Fruit fly (Drosophila melanogaster): Measurements from ENCODE around the gene CG7376.

The CG7376 gene

DNA sequence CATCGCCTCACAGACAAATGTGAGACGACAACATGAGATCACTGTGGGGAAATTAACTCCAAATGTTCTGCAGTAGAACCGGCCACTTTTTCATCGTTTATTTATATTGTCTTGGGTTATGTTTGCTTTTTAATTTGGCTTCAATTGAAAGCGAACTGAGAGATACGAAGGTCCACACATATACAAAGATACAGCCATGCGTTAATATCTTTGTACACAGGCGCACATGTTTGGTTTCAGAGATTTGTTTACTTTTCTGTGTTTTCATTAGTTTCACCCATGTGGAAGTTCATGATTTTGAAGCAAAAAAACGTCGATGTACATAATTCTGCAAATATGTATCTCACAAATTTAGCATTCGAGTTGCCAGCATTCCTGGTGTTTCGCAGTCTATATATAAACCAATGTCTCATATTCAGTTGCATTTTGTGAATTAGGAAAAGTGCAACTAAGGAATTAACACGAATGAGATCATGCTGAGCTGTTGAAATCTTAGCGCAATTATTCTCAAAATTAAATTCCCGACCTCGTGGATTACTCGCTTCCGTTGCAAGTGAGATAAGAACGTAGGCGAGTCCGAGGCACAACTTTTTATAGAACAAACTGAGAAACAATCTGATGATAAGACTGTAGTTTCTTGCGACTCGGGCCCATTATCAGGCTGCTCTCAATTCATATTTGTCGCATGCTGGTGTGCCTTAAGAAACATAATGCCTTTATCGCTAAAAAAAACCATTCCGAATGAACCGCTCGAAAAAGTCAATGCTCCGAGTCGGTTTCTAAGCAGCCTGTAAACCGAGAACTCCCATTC, 42.1 kb downstream of the CG7376 start:
- TF ChIP-seq CG16779 (tag; optimal IDR thresholded peaks at IDR 0.05) (no peak), CG6808 (GFP tag; optimal IDR thresholded peaks at IDR 0.05) (no peak), fkh (GFP tag; optimal IDR thresholded peaks at IDR 0.05) (peak; percentile 97), esn (GFP tag; optimal IDR thresholded peaks at IDR 0.05) (no peak), Sox14 (GFP tag; optimal IDR thresholded peaks at IDR 0.05) (no peak)

DNA sequence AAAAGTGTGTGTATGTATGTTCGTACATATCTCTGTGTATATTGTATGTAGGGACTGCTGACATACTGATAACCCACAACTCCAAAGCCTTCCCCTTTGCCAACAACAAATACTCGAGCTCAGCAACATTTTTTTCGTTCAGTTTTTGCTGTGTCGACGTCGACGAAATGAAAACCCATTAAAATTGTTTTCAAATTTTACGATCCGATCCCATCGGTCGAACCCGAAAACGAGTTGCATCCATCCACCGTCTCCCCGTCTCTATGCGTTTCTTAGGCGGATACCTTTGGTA, 42.7 kb downstream of the CG7376 start:
- no peak for TF ChIP-seq CG6808 (GFP tag; optimal IDR thresholded peaks at IDR 0.05)
- TF ChIP-seq svp (GFP tag), result peak; percentile 70

DNA sequence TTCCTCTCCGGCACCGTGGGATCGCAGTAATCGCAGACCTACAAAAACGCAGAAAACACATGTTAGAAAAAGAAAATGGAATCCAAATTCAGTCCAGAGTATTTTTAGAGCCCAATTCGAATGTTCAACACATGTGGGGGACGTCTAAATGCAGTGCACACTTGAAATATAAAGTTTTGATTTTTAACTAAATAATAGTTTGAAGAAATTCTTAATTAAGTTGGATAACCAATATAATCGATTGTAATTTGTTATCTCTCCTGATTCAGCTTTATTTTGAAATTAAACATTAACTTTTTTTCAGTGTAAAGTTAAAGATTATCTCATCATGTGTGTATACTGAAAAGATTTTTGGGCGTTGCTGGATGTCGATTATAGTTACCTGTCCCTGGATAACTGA, 43.2 kb downstream of the CG7376 start:
- TF ChIP-seq pdm3 (GFP tag; optimal IDR thresholded peaks at IDR 0.05) (no peak), acj6 (GFP tag; optimal IDR thresholded peaks at IDR 0.05) (peak; percentile 42), esn (GFP tag; optimal IDR thresholded peaks at IDR 0.05) (peak; percentile 69), vri (GFP tag; optimal IDR thresholded peaks at IDR 0.05) (peak; percentile 29), CG6163 (GFP tag; IDR thresholded peaks at IDR 0.05) (0 out of 3 replicates have a peak, but pooled peaks have one; percentile 35), svp (GFP tag) (peak; percentile 65), CG32006 (GFP tag; optimal IDR thresholded peaks at IDR 0.05) (peak; percentile 50), CG31627 (GFP tag; optimal IDR thresholded peaks at IDR 0.05) (peak; percentile 35), Met (GFP tag; optimal IDR thresholded peaks at IDR 0.05) (peak; percentile 67), salr (GFP tag; optimal IDR thresholded peaks at IDR 0.05) (no peak), eg (GFP tag; IDR thresholded peaks at IDR 0.05) (peak; percentile 52; the same call in 2 of the 3 replicates), CG8119 (GFP tag; IDR thresholded peaks at IDR 0.05) (peak; percentile 47; the same call in 2 of the 3 replicates), Eip93F (GFP tag; optimal IDR thresholded peaks at IDR 0.05) (no peak), dac (GFP tag; optimal IDR thresholded peaks at IDR 0.05) (no peak), CG11762 (GFP tag; optimal IDR thresholded peaks at IDR 0.05; ENCODE audit: insufficient read depth) (no peak), CG6792 (GFP tag; optimal IDR thresholded peaks at IDR 0.05) (peak; percentile 37), net (GFP tag; optimal IDR thresholded peaks at IDR 0.05) (no peak), ss (GFP tag; optimal IDR thresholded peaks at IDR 0.05) (no peak), Sox102F (GFP tag; optimal IDR thresholded peaks at IDR 0.05) (peak; percentile 53), Blimp-1 (GFP tag; optimal IDR thresholded peaks at IDR 0.05) (no peak), topi (GFP tag; optimal IDR thresholded peaks at IDR 0.05) (no peak), CG15336 (GFP tag; IDR thresholded peaks at IDR 0.05) (peak; percentile 29; the same call in 1 of the 2 replicates), Ets96B (tag; optimal IDR thresholded peaks at IDR 0.05) (no peak), Hr38 (GFP tag; optimal IDR thresholded peaks at IDR 0.05) (no peak), Hr4 (GFP tag; optimal IDR thresholded peaks at IDR 0.05) (no peak), CG8632 (GFP tag; optimal IDR thresholded peaks at IDR 0.05) (peak; percentile 30), Gug (GFP tag; IDR thresholded peaks at IDR 0.05) (peak; percentile 26; the same call in 1 of the 2 replicates), CG34406 (GFP tag; optimal IDR thresholded peaks at IDR 0.05) (peak; percentile 4), achi (GFP tag; optimal IDR thresholded peaks at IDR 0.05) (peak; percentile 21), CG3032 (tag; optimal IDR thresholded peaks at IDR 0.05) (no peak), Hr39 (GFP tag; optimal IDR thresholded peaks at IDR 0.05) (peak; percentile 52), CG10631 (GFP tag; optimal IDR thresholded peaks at IDR 0.05) (peak; percentile 55)

DNA sequence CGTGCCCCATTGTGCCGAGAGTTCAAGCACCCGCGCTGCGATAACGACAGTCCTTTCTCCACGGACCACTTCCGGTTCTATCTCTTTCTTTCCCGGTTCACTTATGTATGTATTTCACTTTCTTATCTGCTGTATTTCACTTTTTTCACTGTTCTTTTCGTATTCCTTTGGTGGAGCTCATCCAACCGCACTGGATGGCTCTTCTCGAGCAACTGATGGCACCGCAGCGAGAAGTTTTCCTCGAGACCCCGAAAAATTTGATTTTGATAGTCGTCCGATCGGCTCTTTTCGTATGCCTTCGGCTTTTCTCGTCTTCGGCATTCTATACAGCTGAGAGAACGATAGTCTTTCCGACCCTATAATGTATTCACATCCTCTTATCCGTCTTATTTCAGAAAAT, 43.8 kb downstream of the CG7376 start, which contains the start of gene LanA:
TSS of gene LanA (minus strand) at position 217 of the 400 bp plus-strand sequence.
- no peak for TF ChIP-seq Eip93F (GFP tag; optimal IDR thresholded peaks at IDR 0.05)
- TF ChIP-seq CG6163 (GFP tag; IDR thresholded peaks at IDR 0.05), result peak; percentile 52; the same call in 2 of the 3 replicates
- TF ChIP-seq Sox102F (GFP tag; optimal IDR thresholded peaks at IDR 0.05), result peak; percentile 35
- peak; percentile 37 for TF ChIP-seq CG6854 (GFP tag; optimal IDR thresholded peaks at IDR 0.05)
- peak; percentile 9 for TF ChIP-seq fkh (GFP tag; optimal IDR thresholded peaks at IDR 0.05)
- TF ChIP-seq Blimp-1 (GFP tag; optimal IDR thresholded peaks at IDR 0.05), result peak; percentile 67
- peak; percentile 14; the same call in 1 of the 3 replicates for TF ChIP-seq eg (GFP tag; IDR thresholded peaks at IDR 0.05)
- peak; percentile 25 for TF ChIP-seq vri (GFP tag; optimal IDR thresholded peaks at IDR 0.05)
- TF ChIP-seq fd59A (GFP tag; optimal IDR thresholded peaks at IDR 0.05), result no peak
- TF ChIP-seq achi (GFP tag; optimal IDR thresholded peaks at IDR 0.05), result peak; percentile 7
- peak; percentile 67 for TF ChIP-seq svp (GFP tag)
- TF ChIP-seq dsx (GFP tag; optimal IDR thresholded peaks at IDR 0.05; ENCODE audit: poor library complexity, severe bottlenecking), result no peak
- no peak for TF ChIP-seq CG31627 (GFP tag; optimal IDR thresholded peaks at IDR 0.05)
- peak; percentile 7 for TF ChIP-seq CG3919 (GFP tag; optimal IDR thresholded peaks at IDR 0.05)

Measured in whole organism, prepupa.